Worm (Caenorhabditis elegans) whole organism, young adult: ENCODE measurements around the gene Y22D7AR.14.
A peak's percentile ranks its signal among the peaks of the same experiment; 100 is the strongest.

Source experiments
- C06A6.2 ChIP-seq: fragments of 200-800 bp; sonication (Bioruptor generic); conservative IDR thresholded peaks from 2 replicates; pipeline ENCODE4 v1.3.6; 2022; ENCODE audit warnings: missing genetic modification characterization, missing compliant biosample characterization
- F22D6.2 ChIP-seq: sonication (generic microtip); optimal IDR thresholded peaks from 2 replicates; lab custom pipeline; 2016; ENCODE audit warnings: mild to moderate bottlenecking, missing genetic modification characterization, missing compliant biosample characterization
- F57A8.1 ChIP-seq: fragments of 200-800 bp; sonication (Bioruptor generic); optimal IDR thresholded peaks from 2 replicates; lab custom pipeline; 2018; ENCODE audit warnings: mild to moderate bottlenecking, missing genetic modification characterization, moderate library complexity, missing compliant biosample characterization
- T26A5.8 ChIP-seq: sonication (generic microtip); optimal IDR thresholded peaks from 2 replicates; lab custom pipeline; 2016; ENCODE audit warnings: missing genetic modification characterization, missing compliant biosample characterization
- Y53F4B.3 ChIP-seq: fragments of 200-800 bp; sonication (Bioruptor generic); IDR thresholded peaks from 2 replicates; pipeline ENCODE4 v1.3.6; 2022; ENCODE audit warnings: missing genetic modification reagents, missing genetic modification characterization, missing compliant biosample characterization
- Y95B8A.8 ChIP-seq: fragments of 200-800 bp; sonication (Bioruptor generic); IDR thresholded peaks from 2 replicates; pipeline ENCODE4 v1.3.6; 2022; ENCODE audit warnings: missing genetic modification reagents, missing genetic modification characterization, missing compliant biosample characterization
- aptf-2 ChIP-seq: fragments of 200-800 bp; sonication (Bioruptor generic); conservative IDR thresholded peaks from 2 replicates; pipeline ENCODE4 v1.3.6; 2022; ENCODE audit warnings: missing genetic modification reagents, missing genetic modification characterization, missing compliant biosample characterization
- athp-1 ChIP-seq: sonication (generic microtip); optimal IDR thresholded peaks from 2 replicates; lab custom pipeline; 2017; ENCODE audit warnings: mild to moderate bottlenecking, missing genetic modification characterization, missing compliant biosample characterization
- ceh-27 ChIP-seq: fragments of 200-800 bp; sonication (Bioruptor generic); optimal IDR thresholded peaks from 2 replicates; lab custom pipeline; 2018; ENCODE audit warnings: mild to moderate bottlenecking, missing genetic modification characterization, moderate library complexity, missing compliant biosample characterization
- ceh-40 ChIP-seq: fragments of 200-800 bp; sonication (Bioruptor generic); IDR thresholded peaks from 2 replicates; pipeline ENCODE4 v1.3.6; 2022; ENCODE audit warnings: missing genetic modification characterization, missing compliant biosample characterization
- dox-1 ChIP-seq: fragments of 200-800 bp; sonication (Bioruptor generic); IDR thresholded peaks from 2 replicates; pipeline ENCODE4 v1.3.6; 2022; ENCODE audit warnings: missing genetic modification reagents, missing genetic modification characterization, missing compliant biosample characterization
- egrh-3 ChIP-seq: fragments of 200-800 bp; sonication (Bioruptor generic); IDR thresholded peaks from 2 replicates; pipeline ENCODE4 v1.3.6; 2022; ENCODE audit warnings: missing genetic modification reagents, missing genetic modification characterization, missing compliant biosample characterization
- ekl-4 ChIP-seq: fragments of 200-800 bp; sonication (Bioruptor generic); IDR thresholded peaks from 2 replicates; pipeline ENCODE4 v1.3.6; 2022; ENCODE audit warnings: missing genetic modification reagents, missing genetic modification characterization, missing compliant biosample characterization
- hlh-26 ChIP-seq: fragments of 200-800 bp; sonication (Bioruptor generic); conservative IDR thresholded peaks from 2 replicates; pipeline ENCODE4 v1.3.6; 2022; ENCODE audit warnings: missing genetic modification reagents, missing genetic modification characterization, missing compliant biosample characterization
- hmg-1.2 ChIP-seq: fragments of 200-800 bp; sonication (Bioruptor generic); IDR thresholded peaks from 2 replicates; pipeline ENCODE4 v1.3.6; 2022; ENCODE audit warnings: missing genetic modification reagents, missing genetic modification characterization, missing compliant biosample characterization
- hsf-1 ChIP-seq: fragments of 200-800 bp; sonication (Bioruptor generic); IDR thresholded peaks from 2 replicates; pipeline ENCODE4 v1.3.6; 2022; ENCODE audit warnings: missing genetic modification reagents, missing genetic modification characterization, missing compliant biosample characterization
- lin-40 ChIP-seq: sonication (generic microtip); optimal IDR thresholded peaks from 2 replicates; lab custom pipeline; 2016; ENCODE audit warnings: missing genetic modification characterization, mild to moderate bottlenecking, missing compliant biosample characterization, missing genotype, missing genetic modification reagents
- lin-54 ChIP-seq: fragments of 200-800 bp; sonication (Bioruptor generic); optimal IDR thresholded peaks from 2 replicates; lab custom pipeline; 2018; ENCODE audit warnings: mild to moderate bottlenecking, missing genetic modification characterization, missing compliant biosample characterization
- lir-1 ChIP-seq: fragments of 200-800 bp; sonication (Bioruptor generic); conservative IDR thresholded peaks from 2 replicates; pipeline ENCODE4 v1.3.6; 2022; ENCODE audit warnings: missing genetic modification reagents, missing genetic modification characterization, missing compliant biosample characterization
- madf-10 ChIP-seq: sonication (generic microtip); optimal IDR thresholded peaks from 2 replicates; lab custom pipeline; 2016; ENCODE audit warnings: mild to moderate bottlenecking, missing genetic modification characterization, missing compliant biosample characterization
- mes-4 ChIP-seq: sonication (generic microtip); optimal IDR thresholded peaks from 2 replicates; lab custom pipeline; 2016; ENCODE audit warnings: missing genotype, missing genetic modification characterization, missing compliant biosample characterization
- nfya-1 ChIP-seq: sonication (generic microtip); optimal IDR thresholded peaks from 2 replicates; lab custom pipeline; 2017; ENCODE audit warnings: antibody characterized with exemption, missing compliant biosample characterization, missing genetic modification characterization, borderline replicate concordance; ENCODE audit not compliant: insufficient read depth
- nhr-80 ChIP-seq: sonication (generic microtip); optimal IDR thresholded peaks from 2 replicates; lab custom pipeline; 2016; ENCODE audit warnings: missing genetic modification characterization, missing compliant biosample characterization
- rec-8 ChIP-seq, 2 experiments: sonication (generic microtip); optimal IDR thresholded peaks; 2 replicates each; lab custom pipeline; 2016; ENCODE audit warnings: mild to moderate bottlenecking in 2 of 2, missing genetic modification characterization in 2 of 2, missing genetic modification reagents in 2 of 2, missing genotype in 2 of 2, missing biosample characterization in 1 of 2, missing compliant biosample characterization in 1 of 2, moderate library complexity in 1 of 2
- repo-1 ChIP-seq: sonication (generic microtip); optimal IDR thresholded peaks from 2 replicates; lab custom pipeline; 2017; ENCODE audit warnings: mild to moderate bottlenecking, missing genetic modification characterization, missing compliant biosample characterization
- rpc-1 ChIP-seq, 2 experiments: fragments of 150-350 bp in 1 of 2; sonication (generic microtip) in 1 of 2; optimal IDR thresholded peaks; 2 replicates each; lab custom pipeline; 2014 to 2018; ENCODE audit warnings: missing biosample characterization in 1 of 2, missing genetic modification characterization in 1 of 2, missing genetic modification reagents in 1 of 2, missing genotype in 1 of 2
- snpc-3.4 ChIP-seq: sonication (generic microtip); optimal IDR thresholded peaks from 2 replicates; lab custom pipeline; 2017; ENCODE audit warnings: missing genetic modification characterization, mild to moderate bottlenecking, missing compliant biosample characterization, antibody characterized with exemption, moderate library complexity, missing genotype, missing genetic modification reagents
- sptf-2 ChIP-seq: fragments of 200-800 bp; sonication (Bioruptor generic); optimal IDR thresholded peaks from 2 replicates; lab custom pipeline; 2018; ENCODE audit warnings: mild to moderate bottlenecking, missing genetic modification characterization, missing compliant biosample characterization
- tbp1 ChIP-seq: fragments of 200-800 bp; sonication (Bioruptor generic); optimal IDR thresholded peaks from 2 replicates; lab custom pipeline; 2018; ENCODE audit warnings: mild to moderate bottlenecking, missing genetic modification characterization, missing compliant biosample characterization
- tbx-9 ChIP-seq: sonication (generic microtip); optimal IDR thresholded peaks from 2 replicates; lab custom pipeline; 2016; ENCODE audit warnings: borderline replicate concordance, missing genetic modification characterization, inconsistent platforms, missing compliant biosample characterization
- unc-62 ChIP-seq: fragments of 150-350 bp; optimal IDR thresholded peaks from 2 replicates; lab custom pipeline; 2014; ENCODE audit warnings: missing biosample characterization, missing genetic modification reagents, missing genetic modification characterization
- xnd-1 ChIP-seq: sonication (generic microtip); optimal IDR thresholded peaks from 2 replicates; lab custom pipeline; 2016; ENCODE audit warnings: missing genotype, missing genetic modification reagents, missing genetic modification characterization, missing compliant biosample characterization
- ztf-18 ChIP-seq: sonication (generic microtip); optimal IDR thresholded peaks from 2 replicates; lab custom pipeline; 2016; ENCODE audit warnings: missing genotype, mild to moderate bottlenecking, missing genetic modification characterization, missing compliant biosample characterization
- ztf-26 ChIP-seq: sonication (generic microtip); optimal IDR thresholded peaks from 2 replicates; lab custom pipeline; 2017; ENCODE audit warnings: missing genetic modification characterization, missing compliant biosample characterization
- ztf-28 ChIP-seq: fragments of 200-800 bp; sonication (Bioruptor generic); IDR thresholded peaks from 2 replicates; pipeline ENCODE4 v1.3.6; 2022; ENCODE audit warnings: missing genetic modification reagents, missing genetic modification characterization, missing compliant biosample characterization
- ztf-3 ChIP-seq: fragments of 200-800 bp; sonication (Bioruptor generic); optimal IDR thresholded peaks from 2 replicates; lab custom pipeline; 2018; ENCODE audit warnings: mild to moderate bottlenecking, missing genetic modification characterization, missing compliant biosample characterization

Gene Y22D7AR.14

ce11 chrIII:1680996-1681395 lies 8.8 kb downstream of the Y22D7AR.14 start (continued):
- TF ChIP-seq ztf-3 (no peak), dox-1 (GFP tag; lab: Robert Waterston, UW) (peak; percentile 47), lir-1 (GFP tag; lab: Robert Waterston, UW) (peak; percentile 33; the same call in 1 of the 2 replicates), Y53F4B.3 (GFP tag; lab: Robert Waterston, UW) (no peak), ceh-40 (GFP tag; lab: Robert Waterston, UW) (no peak), athp-1 (tag; lab: Kevin White, UChicago) (no peak), F57A8.1 (no peak), ekl-4 (GFP tag; lab: Robert Waterston, UW) (no peak), ztf-26 (no peak), aptf-2 (no peak), nhr-80 (tag; lab: Kevin White, UChicago) (peak; percentile 77), F22D6.2 (tag; lab: Kevin White, UChicago) (no peak), C06A6.2 (GFP tag; lab: Robert Waterston, UW) (0 out of 2 replicates have a peak, but pooled peaks have one; percentile 18), tbx-9 (no peak), snpc-3.4 (tag; lab: Kevin White, UChicago) (no peak), unc-62 (GFP tag; lab: Kevin White, UChicago) (peak; percentile 32), nfya-1 (tag; lab: Kevin White, UChicago) (no peak), madf-10 (tag; lab: Kevin White, UChicago) (peak; percentile 10), tbp1 (peak; percentile 34), ztf-18 (tag; lab: Kevin White, UChicago) (no peak), sptf-2 (no peak), rec-8 (tag; optimal IDR thresholded peaks at IDR 0.05; lab: Kevin White, UChicago) (no peak), ztf-28 (GFP tag; lab: Robert Waterston, UW) (no peak), hmg-1.2 (GFP tag; lab: Robert Waterston, UW) (peak; percentile 96), egrh-3 (GFP tag; lab: Robert Waterston, UW) (peak; percentile 66), mes-4 (tag; lab: Kevin White, UChicago) (no peak), ceh-27 (GFP tag; lab: Kevin White, UChicago) (no peak)

ce11 chrIII:1680393-1680792 lies 9.4 kb downstream of the Y22D7AR.14 start:
- TF ChIP-seq Y95B8A.8 (GFP tag; lab: Robert Waterston, UW), result no peak
- no peak for TF ChIP-seq hsf-1 (GFP tag; lab: Robert Waterston, UW)
- TF ChIP-seq hmg-1.2 (GFP tag; lab: Robert Waterston, UW), result peak; percentile 77

ce11 chrIII:1678671-1679070 lies 11.2 kb downstream of the Y22D7AR.14 start:
- no peak for TF ChIP-seq ceh-40 (GFP tag; lab: Robert Waterston, UW)
- no peak for TF ChIP-seq hlh-26
- no peak for TF ChIP-seq hmg-1.2 (GFP tag; lab: Robert Waterston, UW)
- no peak for TF ChIP-seq xnd-1 (tag; lab: Kevin White, UChicago)
- no peak for TF ChIP-seq lin-54
- no peak for TF ChIP-seq ztf-28 (GFP tag; lab: Robert Waterston, UW)
- TF ChIP-seq T26A5.8, result no peak
- TF ChIP-seq Y53F4B.3 (GFP tag; lab: Robert Waterston, UW), result no peak
- no peak for TF ChIP-seq repo-1 (tag; lab: Kevin White, UChicago)
- no peak for TF ChIP-seq lin-40 (tag; lab: Kevin White, UChicago)
- no peak for TF ChIP-seq rpc-1 (optimal IDR thresholded peaks at IDR 0.05; lab: Kevin White, UChicago)
- no peak for TF ChIP-seq rpc-1 (tag; optimal IDR thresholded peaks at IDR 0.05; lab: Kevin White, UChicago)
- no peak for TF ChIP-seq dox-1 (GFP tag; lab: Robert Waterston, UW)
